Worm (Caenorhabditis elegans) whole organism, midembryonic: Measurements from ENCODE around the gene ulp-2.

ENCODE experiments used
- T22C8.4 ChIP-seq: fragments of 200-800 bp; sonication (Bioruptor generic); IDR thresholded peaks from 2 replicates; pipeline ENCODE4 v1.3.6; 2022; ENCODE audit warnings: missing genetic modification characterization, missing compliant biosample characterization
- cog-1 ChIP-seq: sonication (generic microtip); optimal IDR thresholded peaks from 2 replicates; lab custom pipeline; 2016; ENCODE audit warnings: missing genetic modification characterization, missing compliant biosample characterization
- flt-1 ChIP-seq: fragments of 200-800 bp; sonication (Bioruptor generic); IDR thresholded peaks from 2 replicates; pipeline ENCODE4 v1.3.6; 2022; ENCODE audit warnings: missing genetic modification characterization, missing compliant biosample characterization
- klf-2 ChIP-seq: fragments of 200-800 bp; sonication (Bioruptor generic); conservative IDR thresholded peaks from 2 replicates; pipeline ENCODE4 v1.3.6; 2022; ENCODE audit warnings: missing genetic modification reagents, missing genetic modification characterization, missing compliant biosample characterization
- med-1 ChIP-seq: sonication (generic microtip); optimal IDR thresholded peaks from 2 replicates; lab custom pipeline; 2017; ENCODE audit warnings: missing genetic modification characterization, mild to moderate bottlenecking, missing compliant biosample characterization, antibody characterized with exemption, missing genetic modification reagents; ENCODE audit not compliant: insufficient read depth
- ref-1 ChIP-seq: fragments of 200-800 bp; sonication (Bioruptor generic); conservative IDR thresholded peaks from 2 replicates; pipeline ENCODE4 v1.3.6; 2022; ENCODE audit warnings: missing genetic modification reagents, missing genetic modification characterization, missing compliant biosample characterization
- tab-1 ChIP-seq: fragments of 200-800 bp; sonication (Bioruptor generic); IDR thresholded peaks from 2 replicates; pipeline ENCODE4 v1.3.6; 2022; ENCODE audit warnings: missing genetic modification characterization, missing compliant biosample characterization
- ztf-29 ChIP-seq: fragments of 200-800 bp; sonication (Bioruptor generic); IDR thresholded peaks from 2 replicates; pipeline ENCODE4 v1.3.6; 2022; ENCODE audit warnings: missing genetic modification reagents, missing genetic modification characterization, missing compliant biosample characterization

- TF ChIP-seq ztf-29 (no peak), ref-1 (GFP tag; lab: Robert Waterston, UW) (no peak), tab-1 (no peak), klf-2 (no peak), T22C8.4 (GFP tag; lab: Robert Waterston, UW) (no peak), flt-1 (no peak), med-1 (no peak), cog-1 (tag; lab: Kevin White, UChicago) (no peak)
Measured at ce11 chrII:4994939-4995338, 35.3 kb upstream of the ulp-2 start, which contains the start of gene rnh-1.0.
